Worm (Caenorhabditis elegans) whole organism, young adult: Measurements from ENCODE around the gene C25A8.2.

ENCODE experiments used
- F37B4.10 ChIP-seq: fragments of 200-800 bp; sonication (Bioruptor generic); IDR thresholded peaks from 2 replicates; pipeline ENCODE4 v1.3.6; 2022; ENCODE audit warnings: missing genetic modification characterization, missing compliant biosample characterization
- F52B5.7 ChIP-seq: sonication (generic microtip); optimal IDR thresholded peaks from 2 replicates; lab custom pipeline; 2016; ENCODE audit warnings: mild to moderate bottlenecking, missing genetic modification characterization, missing compliant biosample characterization
- ZK185.1 ChIP-seq: sonication (generic microtip); optimal IDR thresholded peaks from 2 replicates; lab custom pipeline; 2016; ENCODE audit warnings: mild to moderate bottlenecking, missing genetic modification characterization, missing compliant biosample characterization; ENCODE audit not compliant: poor library complexity, severe bottlenecking
- aptf-3 ChIP-seq: fragments of 200-800 bp; sonication (Bioruptor generic); IDR thresholded peaks from 2 replicates; pipeline ENCODE4 v1.3.6; 2022; ENCODE audit warnings: missing genetic modification characterization, missing compliant biosample characterization
- bed-2 ChIP-seq: fragments of 200-800 bp; sonication (Bioruptor generic); IDR thresholded peaks from 2 replicates; pipeline ENCODE4 v1.3.6; 2022; ENCODE audit warnings: missing genetic modification reagents, missing genetic modification characterization, missing compliant biosample characterization
- cebp-1 ChIP-seq, 2 experiments: fragments of 200-800 bp in 1 of 2; sonication (Bioruptor generic) in 1 of 2; sonication (generic microtip) in 1 of 2; IDR thresholded peaks in 1 of 2; optimal IDR thresholded peaks in 1 of 2; 2 replicates each; pipeline versions ENCODE4 v1.3.6 to Lab custom; 2017 to 2022; ENCODE audit warnings: missing compliant biosample characterization in 2 of 2, missing genetic modification characterization in 2 of 2, mild to moderate bottlenecking in 1 of 2, missing genetic modification reagents in 1 of 2, moderate library complexity in 1 of 2
- ceh-27 ChIP-seq: fragments of 200-800 bp; sonication (Bioruptor generic); optimal IDR thresholded peaks from 2 replicates; lab custom pipeline; 2018; ENCODE audit warnings: mild to moderate bottlenecking, missing genetic modification characterization, moderate library complexity, missing compliant biosample characterization
- ceh-40 ChIP-seq: fragments of 200-800 bp; sonication (Bioruptor generic); IDR thresholded peaks from 2 replicates; pipeline ENCODE4 v1.3.6; 2022; ENCODE audit warnings: missing genetic modification characterization, missing compliant biosample characterization
- chd-7 ChIP-seq: sonication (generic microtip); optimal IDR thresholded peaks from 2 replicates; lab custom pipeline; 2016; ENCODE audit warnings: mild to moderate bottlenecking, missing genetic modification characterization, moderate library complexity, missing compliant biosample characterization
- dpl-1 ChIP-seq: fragments of 150-350 bp; optimal IDR thresholded peaks from 2 replicates; lab custom pipeline; 2014; ENCODE audit warnings: missing biosample characterization, missing genetic modification reagents, missing genetic modification characterization
- egl-18 ChIP-seq: fragments of 200-800 bp; sonication (Bioruptor generic); IDR thresholded peaks from 2 replicates; pipeline ENCODE4 v1.3.6; 2022; ENCODE audit warnings: missing genetic modification reagents, missing genetic modification characterization, missing compliant biosample characterization
- egrh-3 ChIP-seq: fragments of 200-800 bp; sonication (Bioruptor generic); IDR thresholded peaks from 2 replicates; pipeline ENCODE4 v1.3.6; 2022; ENCODE audit warnings: missing genetic modification reagents, missing genetic modification characterization, missing compliant biosample characterization
- hmg-1.2 ChIP-seq: fragments of 200-800 bp; sonication (Bioruptor generic); IDR thresholded peaks from 2 replicates; pipeline ENCODE4 v1.3.6; 2022; ENCODE audit warnings: missing genetic modification reagents, missing genetic modification characterization, missing compliant biosample characterization
- hmg-20 ChIP-seq: fragments of 200-800 bp; sonication (Bioruptor generic); IDR thresholded peaks from 2 replicates; pipeline ENCODE4 v1.3.6; 2022; ENCODE audit warnings: missing genetic modification reagents, missing genetic modification characterization, missing compliant biosample characterization
- hrde-1 ChIP-seq: sonication (generic microtip); optimal IDR thresholded peaks from 2 replicates; lab custom pipeline; 2016; ENCODE audit warnings: missing genetic modification characterization, mild to moderate bottlenecking, missing compliant biosample characterization, moderate library complexity, missing genotype, missing genetic modification reagents, borderline replicate concordance
- lag-1 ChIP-seq: fragments of 200-800 bp; sonication (Bioruptor generic); IDR thresholded peaks from 2 replicates; pipeline ENCODE4 v1.3.6; 2022; ENCODE audit warnings: missing genetic modification reagents, missing genetic modification characterization, missing compliant biosample characterization
- lin-35 ChIP-seq, 3 experiments: fragments of 150-350 bp in 2 of 3; sonication (generic microtip) in 1 of 3; optimal IDR thresholded peaks; 2 replicates each; lab custom pipeline; 2014 to 2018; ENCODE audit warnings: missing biosample characterization in 3 of 3, missing genetic modification characterization in 3 of 3, missing genetic modification reagents in 3 of 3
- nfyb-1 ChIP-seq: fragments of 200-800 bp; sonication (Bioruptor generic); IDR thresholded peaks from 2 replicates; pipeline ENCODE4 v1.3.6; 2022; ENCODE audit warnings: missing genetic modification reagents, missing genetic modification characterization, missing compliant biosample characterization
- nhr-80 ChIP-seq: sonication (generic microtip); optimal IDR thresholded peaks from 2 replicates; lab custom pipeline; 2016; ENCODE audit warnings: missing genetic modification characterization, missing compliant biosample characterization
- pbrm-1 ChIP-seq: fragments of 200-800 bp; sonication (Bioruptor generic); IDR thresholded peaks from 2 replicates; pipeline ENCODE4 v1.3.6; 2022; ENCODE audit warnings: missing genetic modification reagents, missing genetic modification characterization, missing compliant biosample characterization
- repo-1 ChIP-seq: sonication (generic microtip); optimal IDR thresholded peaks from 2 replicates; lab custom pipeline; 2017; ENCODE audit warnings: mild to moderate bottlenecking, missing genetic modification characterization, missing compliant biosample characterization
- snpc-3.4 ChIP-seq: sonication (generic microtip); optimal IDR thresholded peaks from 2 replicates; lab custom pipeline; 2017; ENCODE audit warnings: missing genetic modification characterization, mild to moderate bottlenecking, missing compliant biosample characterization, antibody characterized with exemption, moderate library complexity, missing genotype, missing genetic modification reagents
- snpc-4 ChIP-seq, 5 experiments: fragments of 150-350 bp in 1 of 5; sonication (generic microtip) in 4 of 5; optimal IDR thresholded peaks; 2 replicates each; lab custom pipeline; 2014 to 2018; ENCODE audit warnings: missing genetic modification characterization in 5 of 5, missing biosample characterization in 3 of 5, antibody characterized with exemption in 2 of 5, mild to moderate bottlenecking in 2 of 5, missing compliant biosample characterization in 2 of 5, missing genotype in 2 of 5, moderate library complexity in 2 of 5, missing genetic modification reagents in 1 of 5
- tbp1 ChIP-seq: fragments of 200-800 bp; sonication (Bioruptor generic); optimal IDR thresholded peaks from 2 replicates; lab custom pipeline; 2018; ENCODE audit warnings: mild to moderate bottlenecking, missing genetic modification characterization, missing compliant biosample characterization
- tlf-1 ChIP-seq: fragments of 200-800 bp; sonication (Bioruptor generic); optimal IDR thresholded peaks from 2 replicates; lab custom pipeline; 2018; ENCODE audit warnings: mild to moderate bottlenecking, missing genetic modification characterization, missing compliant biosample characterization
- unc-62 ChIP-seq: fragments of 150-350 bp; optimal IDR thresholded peaks from 2 replicates; lab custom pipeline; 2014; ENCODE audit warnings: missing biosample characterization, missing genetic modification reagents, missing genetic modification characterization
- xnd-1 ChIP-seq: sonication (generic microtip); optimal IDR thresholded peaks from 2 replicates; lab custom pipeline; 2016; ENCODE audit warnings: missing genotype, missing genetic modification reagents, missing genetic modification characterization, missing compliant biosample characterization
- zfh-2 ChIP-seq: fragments of 200-800 bp; sonication (Bioruptor generic); conservative IDR thresholded peaks from 2 replicates; pipeline ENCODE4 v1.3.6; 2022; ENCODE audit warnings: missing genetic modification reagents, missing genetic modification characterization, missing compliant biosample characterization
- ztf-6 ChIP-seq: fragments of 200-800 bp; sonication (Bioruptor generic); IDR thresholded peaks from 2 replicates; pipeline ENCODE4 v1.3.6; 2022; ENCODE audit warnings: missing genetic modification reagents, missing genetic modification characterization, missing compliant biosample characterization

C25A8.2 gene

ce11 chrIV:7011728-7012127 lies 2.1 kb downstream of the C25A8.2 start, which contains the start of gene trxr-1:
trxr-1 (plus strand) TSS chrIV:7011954.
- TF ChIP-seq snpc-4 (GFP tag; optimal IDR thresholded peaks at IDR 0.05; lab: Kevin White, UChicago) (no peak), snpc-4 (tag; optimal IDR thresholded peaks at IDR 0.05; lab: Kevin White, UChicago) (no peak), F52B5.7 (tag; lab: Kevin White, UChicago) (no peak), zfh-2 (GFP tag; lab: Robert Waterston, UW) (no peak), dpl-1 (GFP tag; lab: Kevin White, UChicago) (no peak), unc-62 (GFP tag; lab: Kevin White, UChicago) (no peak), tbp1 (no peak), aptf-3 (GFP tag; lab: Robert Waterston, UW) (no peak)

ce11 chrIV:7012214-7012613 lies 2.6 kb downstream of the C25A8.2 start:
- TF ChIP-seq tlf-1 (no peak), ztf-6 (no peak), hmg-20 (GFP tag; lab: Robert Waterston, UW) (no peak), snpc-3.4 (tag; lab: Kevin White, UChicago) (no peak), F52B5.7 (tag; lab: Kevin White, UChicago) (no peak), bed-2 (no peak)

ce11 chrIV:7012731-7013445 lies 3.3 kb downstream of the C25A8.2 start:
- TF ChIP-seq xnd-1 (no peak), egrh-3 (GFP tag; lab: Robert Waterston, UW) (peak; percentile 41; the same call in 1 of the 2 replicates), lin-35 (GFP tag; optimal IDR thresholded peaks at IDR 0.05; lab: Kevin White, UChicago) (no peak), snpc-4 (GFP tag; optimal IDR thresholded peaks at IDR 0.05; lab: Kevin White, UChicago) (no peak), snpc-4 (tag; optimal IDR thresholded peaks at IDR 0.05; lab: Kevin White, UChicago) (peak in 1 of 4 experiments; percentile 5), zfh-2 (GFP tag; lab: Robert Waterston, UW) (peak; percentile 79), lag-1 (GFP tag; lab: Robert Waterston, UW) (no peak)

DNA sequence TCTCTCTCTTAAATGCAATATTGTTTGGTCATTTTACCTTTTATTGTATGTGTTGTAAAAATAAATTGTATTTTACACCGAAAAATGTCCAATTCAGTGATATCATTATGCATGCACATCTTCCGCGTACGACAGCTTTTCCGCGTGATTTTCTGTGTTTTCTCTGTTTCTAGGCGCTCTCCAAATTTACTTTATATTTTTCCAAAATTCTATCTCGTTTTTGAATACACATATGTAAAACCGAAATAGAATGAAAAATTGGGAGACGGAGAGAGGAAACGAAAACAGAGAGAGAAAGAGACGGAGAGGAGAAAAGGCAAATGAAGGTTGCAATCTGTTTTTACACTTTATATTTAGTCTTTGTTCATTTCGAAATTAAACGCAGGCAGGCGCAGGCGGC lies 6.9 kb downstream of the C25A8.2 start:
- TF ChIP-seq nhr-80 (tag; lab: Kevin White, UChicago), result peak; percentile 9
- no peak for TF ChIP-seq cebp-1 (GFP tag; IDR thresholded peaks at IDR 0.05; lab: Robert Waterston, UW)
- TF ChIP-seq cebp-1 (tag; optimal IDR thresholded peaks at IDR 0.05; lab: Kevin White, UChicago), result peak; percentile 54
- TF ChIP-seq hmg-1.2 (GFP tag; lab: Robert Waterston, UW), result peak; percentile 41; the same call in 1 of the 2 replicates
- no peak for TF ChIP-seq hrde-1 (tag; lab: Kevin White, UChicago)
- no peak for TF ChIP-seq ceh-40 (GFP tag; lab: Robert Waterston, UW)

DNA sequence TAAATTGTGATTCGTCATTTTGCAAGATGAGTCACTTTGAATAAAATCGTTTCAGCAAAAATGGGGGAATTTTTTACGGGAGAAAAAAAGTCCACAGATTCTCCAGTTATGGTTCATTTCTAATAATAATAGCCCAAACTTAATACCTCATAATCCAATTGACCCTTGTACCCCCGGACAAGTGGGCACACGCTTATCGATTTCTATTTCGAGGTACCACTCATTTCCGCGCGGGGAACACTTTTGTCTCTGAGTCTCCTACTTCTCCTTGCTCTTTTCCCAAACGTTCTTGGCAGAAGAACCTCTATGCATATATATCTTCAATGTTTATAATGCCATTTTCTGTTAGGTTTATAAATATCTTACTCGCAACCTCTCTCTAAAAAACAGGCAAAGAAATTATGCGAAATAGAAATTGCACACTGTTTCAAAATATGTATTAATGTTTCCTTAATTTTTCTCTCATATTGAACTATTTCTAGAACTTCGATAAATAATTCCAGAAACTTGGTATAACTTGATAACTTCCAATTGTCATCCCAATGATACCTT lies 7.6 kb downstream of the C25A8.2 start, which contains the start of gene gldi-4:
Gene gldi-4 (plus strand): TSS at position 502 of the 552 bp plus-strand sequence.
- TF ChIP-seq ZK185.1 (tag; lab: Kevin White, UChicago) (no peak), chd-7 (tag; lab: Kevin White, UChicago) (no peak), nfyb-1 (no peak), ceh-27 (GFP tag; lab: Kevin White, UChicago) (no peak), egl-18 (GFP tag; lab: Robert Waterston, UW) (no peak), pbrm-1 (no peak), repo-1 (no peak), F37B4.10 (no peak)
